Fruit fly (Drosophila melanogaster): ENCODE data around the gene crp.

DNA sequence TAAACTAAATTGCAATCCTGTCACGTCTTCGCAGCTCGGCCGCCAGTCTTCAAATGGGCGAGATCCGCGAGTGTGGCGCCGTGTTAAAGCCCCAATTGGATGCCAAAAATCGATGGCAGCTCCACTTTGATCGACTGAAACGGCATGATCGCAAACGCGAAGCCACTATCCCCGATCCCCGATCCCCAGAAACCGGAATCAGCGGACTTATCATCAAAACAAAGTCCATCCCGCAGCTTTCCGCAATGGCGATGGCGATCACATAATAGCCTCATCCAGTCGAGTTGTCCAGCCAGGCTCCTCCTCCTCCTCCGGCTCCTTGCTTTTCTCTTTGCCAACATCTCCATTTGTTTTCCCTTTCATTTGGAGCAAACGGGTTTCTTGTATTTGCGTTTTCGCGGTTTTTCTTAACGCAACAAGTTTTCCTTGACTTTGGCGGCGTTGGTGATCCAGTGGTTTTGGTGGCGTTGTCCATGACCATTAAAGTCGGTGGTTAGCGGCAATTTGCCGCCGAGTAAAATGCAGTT lies 5.5 kb upstream of the crp start, which contains the start of gene CG13258:
- TF ChIP-seq CG12768 (GFP tag; optimal IDR thresholded peaks at IDR 0.05): no peak
- no peak for TF ChIP-seq Crg-1 (GFP tag; optimal IDR thresholded peaks at IDR 0.05)
- no peak for TF ChIP-seq CG33017 (tag; optimal IDR thresholded peaks at IDR 0.05)
- TF ChIP-seq tj (GFP tag; optimal IDR thresholded peaks at IDR 0.05): no peak
- TF ChIP-seq kay (GFP tag; ENCODE audit: borderline replicate concordance): no peak
- TF ChIP-seq Clk (GFP tag; optimal IDR thresholded peaks at IDR 0.05): no peak
- no peak for TF ChIP-seq cic (GFP tag; optimal IDR thresholded peaks at IDR 0.05)
- no peak for TF ChIP-seq bab1 (GFP tag; optimal IDR thresholded peaks at IDR 0.05)
- TF ChIP-seq ovo (GFP tag; optimal IDR thresholded peaks at IDR 0.05): no peak
- no peak for TF ChIP-seq CG5204 (GFP tag; optimal IDR thresholded peaks at IDR 0.05)
- TF ChIP-seq CG1620 (GFP tag; optimal IDR thresholded peaks at IDR 0.05): no peak
- no peak for TF ChIP-seq Hr96 (GFP tag; optimal IDR thresholded peaks at IDR 0.05)

Measured in whole organism, adult.